Fruit fly (Drosophila melanogaster): ENCODE measurements around the gene Or85b.

- TF ChIP-seq CG9948 (tag; optimal IDR thresholded peaks at IDR 0.05) (no peak), CG17806 (tag; optimal IDR thresholded peaks at IDR 0.05) (no peak), gl (tag; optimal IDR thresholded peaks at IDR 0.05) (no peak), Snoo (tag; optimal IDR thresholded peaks at IDR 0.05) (no peak), CG8159 (tag; optimal IDR thresholded peaks at IDR 0.05) (no peak), CG13204 (GFP tag; optimal IDR thresholded peaks at IDR 0.05) (no peak)
These were observed 9.7 kb upstream of the Or85b start for dm6 chr3R:8520809-8521208.

Data from whole organism, pupa.